Fruit fly (Drosophila melanogaster) Kc167 (cell line): ENCODE measurements around the gene Sp1.

Experiments
- Myc ChIP-seq: fragments of >200 bp; optimal IDR thresholded peaks from 2 replicates; lab custom pipeline; 2017; ENCODE audit warnings: missing external identifiers
- Sin3A ChIP-seq: fragments of >200 bp; optimal IDR thresholded peaks from 2 replicates; lab custom pipeline; 2018; ENCODE audit warnings: missing external identifiers
- h ChIP-seq: fragments of >200 bp; optimal IDR thresholded peaks from 3 replicates; lab custom pipeline; 2018; ENCODE audit warnings: missing external identifiers
- ttk ChIP-seq: sonication (Bioruptor generic); optimal IDR thresholded peaks from 2 replicates; lab custom pipeline; 2017; ENCODE audit warnings: missing external identifiers

dm6 chrX:9753353-9753752 is 23.9 kb downstream of the Sp1 start:
- no peak for TF ChIP-seq ttk (lab: Kevin White, UChicago)
- no peak for TF ChIP-seq Myc
- no peak for TF ChIP-seq Sin3A (lab: Kevin White, UChicago)
- TF ChIP-seq h: no peak
